Worm (Caenorhabditis elegans) whole organism, L3 larva: ENCODE results near the gene end-3.

ENCODE experiments used
- ZK546.5 ChIP-seq: sonication (generic microtip); optimal IDR thresholded peaks from 2 replicates; lab custom pipeline; 2017; ENCODE audit warnings: missing biosample characterization, missing genetic modification characterization
- aly-2 ChIP-seq: fragments of 150-350 bp; optimal IDR thresholded peaks from 2 replicates; lab custom pipeline; 2014; ENCODE audit warnings: missing biosample characterization, missing genetic modification characterization
- ama-1 ChIP-seq: fragments of 150-350 bp; optimal IDR thresholded peaks from 2 replicates; lab custom pipeline; 2018
- ceh-16 ChIP-seq: sonication (generic microtip); optimal IDR thresholded peaks from 2 replicates; lab custom pipeline; 2017; ENCODE audit warnings: missing biosample characterization, missing genetic modification characterization
- ceh-28 ChIP-seq: fragments of 150-350 bp; optimal IDR thresholded peaks from 2 replicates; lab custom pipeline; 2014; ENCODE audit warnings: missing biosample characterization, missing genetic modification reagents, missing genetic modification characterization
- ceh-82 ChIP-seq: fragments of 150-350 bp; optimal IDR thresholded peaks from 2 replicates; lab custom pipeline; 2014; ENCODE audit warnings: missing biosample characterization, missing genetic modification characterization
- ceh-9 ChIP-seq: sonication (generic microtip); optimal IDR thresholded peaks from 2 replicates; lab custom pipeline; 2018; ENCODE audit warnings: missing biosample characterization, missing genetic modification characterization
- daf-12 ChIP-seq: fragments of 150-350 bp; optimal IDR thresholded peaks from 2 replicates; lab custom pipeline; 2014; ENCODE audit warnings: missing biosample characterization, missing genetic modification reagents, missing genetic modification characterization
- egl-27 ChIP-seq: sonication (generic microtip); optimal IDR thresholded peaks from 4 replicates; lab custom pipeline; 2017; ENCODE audit warnings: missing biosample characterization, missing genetic modification reagents, missing genetic modification characterization
- egl-5 ChIP-seq: fragments of 150-350 bp; optimal IDR thresholded peaks from 2 replicates; lab custom pipeline; 2017; ENCODE audit warnings: missing biosample characterization, missing genetic modification reagents, missing genetic modification characterization, inconsistent platforms
- elt-1 ChIP-seq: fragments of 150-350 bp; optimal IDR thresholded peaks from 2 replicates; lab custom pipeline; 2014; ENCODE audit warnings: missing biosample characterization, missing genetic modification characterization
- elt-2 ChIP-seq: sonication (generic microtip); optimal IDR thresholded peaks from 2 replicates; lab custom pipeline; 2016; ENCODE audit warnings: missing genetic modification reagents, mild to moderate bottlenecking, missing genetic modification characterization, missing compliant biosample characterization
- elt-3 ChIP-seq, 3 experiments: fragments of 150-350 bp in 1 of 3; sonication (generic microtip) in 2 of 3; optimal IDR thresholded peaks; 2 replicates in 2 of 3; 4 replicates in 1 of 3; lab custom pipeline; 2014 to 2017; ENCODE audit warnings: missing biosample characterization in 3 of 3, missing genetic modification characterization in 3 of 3
- eor-1 ChIP-seq, 2 experiments: fragments of 150-350 bp; optimal IDR thresholded peaks; 2 replicates each; lab custom pipeline; 2014 to 2018; ENCODE audit warnings: missing biosample characterization in 2 of 2, missing genetic modification characterization in 2 of 2
- fos-1 ChIP-seq: fragments of 150-350 bp; optimal IDR thresholded peaks from 2 replicates; lab custom pipeline; 2014; ENCODE audit warnings: missing biosample characterization, missing genetic modification characterization
- hmg-11 ChIP-seq: sonication (generic microtip); optimal IDR thresholded peaks from 2 replicates; lab custom pipeline; 2016; ENCODE audit warnings: missing genetic modification characterization, missing compliant biosample characterization
- jun-1 ChIP-seq: fragments of 150-350 bp; optimal IDR thresholded peaks from 2 replicates; lab custom pipeline; 2014; ENCODE audit warnings: missing biosample characterization, missing genetic modification reagents, missing genetic modification characterization
- lin-15B ChIP-seq: fragments of 150-350 bp; optimal IDR thresholded peaks from 2 replicates; lab custom pipeline; 2014; ENCODE audit warnings: missing biosample characterization, missing genetic modification characterization
- lin-39 ChIP-seq: fragments of 150-350 bp; optimal IDR thresholded peaks from 2 replicates; lab custom pipeline; 2018; ENCODE audit warnings: missing biosample characterization, missing genetic modification reagents, missing genetic modification characterization
- lsy-12 ChIP-seq: sonication (generic microtip); optimal IDR thresholded peaks from 2 replicates; lab custom pipeline; 2016; ENCODE audit warnings: mild to moderate bottlenecking, missing genetic modification characterization, missing compliant biosample characterization
- mdl-1 ChIP-seq: fragments of 150-350 bp; optimal IDR thresholded peaks from 2 replicates; lab custom pipeline; 2014; ENCODE audit warnings: missing biosample characterization, missing genetic modification characterization
- mml-1 ChIP-seq: fragments of 150-350 bp; sonication (generic microtip); optimal IDR thresholded peaks from 3 replicates; lab custom pipeline; 2014; ENCODE audit warnings: missing biosample characterization, missing genetic modification characterization
- nfya-1 ChIP-seq: sonication (generic microtip); optimal IDR thresholded peaks from 2 replicates; lab custom pipeline; 2017; ENCODE audit warnings: missing genetic modification characterization, mild to moderate bottlenecking, missing compliant biosample characterization, antibody characterized with exemption, moderate library complexity; ENCODE audit not compliant: insufficient read depth
- nhr-11 ChIP-seq: fragments of 150-350 bp; optimal IDR thresholded peaks from 2 replicates; lab custom pipeline; 2014; ENCODE audit warnings: missing biosample characterization, missing genetic modification characterization
- nhr-12 ChIP-seq: fragments of 150-350 bp; optimal IDR thresholded peaks from 2 replicates; lab custom pipeline; 2014; ENCODE audit warnings: missing biosample characterization, missing genetic modification characterization
- nhr-23 ChIP-seq: fragments of 150-350 bp; optimal IDR thresholded peaks from 2 replicates; lab custom pipeline; 2014; ENCODE audit warnings: missing biosample characterization, missing genetic modification reagents, missing genetic modification characterization
- nhr-237 ChIP-seq: fragments of 150-350 bp; optimal IDR thresholded peaks from 2 replicates; lab custom pipeline; 2014; ENCODE audit warnings: missing biosample characterization, missing genetic modification characterization
- nhr-25 ChIP-seq: sonication (generic microtip); optimal IDR thresholded peaks from 2 replicates; lab custom pipeline; 2017; ENCODE audit warnings: missing biosample characterization, missing genetic modification characterization
- nhr-28 ChIP-seq: fragments of 150-350 bp; optimal IDR thresholded peaks from 2 replicates; lab custom pipeline; 2014; ENCODE audit warnings: missing biosample characterization, missing genetic modification characterization
- nhr-43 ChIP-seq: sonication (generic microtip); optimal IDR thresholded peaks from 2 replicates; lab custom pipeline; 2016; ENCODE audit warnings: mild to moderate bottlenecking, missing genetic modification characterization, missing compliant biosample characterization; ENCODE audit not compliant: poor library complexity, severe bottlenecking
- nhr-67 ChIP-seq: fragments of 150-350 bp; optimal IDR thresholded peaks from 2 replicates; lab custom pipeline; 2014; ENCODE audit warnings: missing biosample characterization, missing genetic modification characterization
- nhr-76 ChIP-seq: fragments of 150-350 bp; sonication (generic microtip); optimal IDR thresholded peaks from 5 replicates; lab custom pipeline; 2014; ENCODE audit warnings: missing biosample characterization, missing genetic modification characterization
- pha-4 ChIP-seq: fragments of 150-350 bp; optimal IDR thresholded peaks from 2 replicates; lab custom pipeline; 2014; ENCODE audit warnings: missing biosample characterization, missing genetic modification reagents, missing genetic modification characterization
- pqm-1 ChIP-seq: fragments of 150-350 bp; optimal IDR thresholded peaks from 2 replicates; lab custom pipeline; 2017; ENCODE audit warnings: missing biosample characterization, missing genetic modification characterization, inconsistent platforms
- skn-1 ChIP-seq: fragments of 150-350 bp; optimal IDR thresholded peaks from 2 replicates; lab custom pipeline; 2014; ENCODE audit warnings: missing biosample characterization, missing genetic modification characterization
- snpc-4 ChIP-seq: fragments of 150-350 bp; optimal IDR thresholded peaks from 2 replicates; lab custom pipeline; 2014; ENCODE audit warnings: missing biosample characterization, missing genetic modification characterization
- tbx-2 ChIP-seq: sonication (generic microtip); optimal IDR thresholded peaks from 2 replicates; lab custom pipeline; 2016; ENCODE audit warnings: mild to moderate bottlenecking, missing genetic modification characterization, missing compliant biosample characterization
- unc-39 ChIP-seq: sonication (generic microtip); optimal IDR thresholded peaks from 4 replicates; lab custom pipeline; 2017; ENCODE audit warnings: missing biosample characterization, missing genetic modification characterization
- unc-62 ChIP-seq: fragments of 150-350 bp; sonication (generic microtip); optimal IDR thresholded peaks from 4 replicates; lab custom pipeline; 2014; ENCODE audit warnings: missing biosample characterization, missing genetic modification reagents, missing genetic modification characterization
- ztf-11 ChIP-seq: fragments of 150-350 bp; optimal IDR thresholded peaks from 2 replicates; lab custom pipeline; 2014; ENCODE audit warnings: missing biosample characterization, missing genetic modification characterization

end-3 gene

ce11 chrV:13993478-13993877 lies 21.0 kb upstream of the end-3 start:
- TF ChIP-seq egl-5 (tag; lab: Kevin White, UChicago) = no peak
- no peak for TF ChIP-seq ceh-82 (tag; lab: Kevin White, UChicago)
- TF ChIP-seq tbx-2 (tag; lab: Kevin White, UChicago) = no peak
- no peak for TF ChIP-seq ama-1 (lab: Kevin White, UChicago)
- TF ChIP-seq lin-15B = no peak
- no peak for TF ChIP-seq elt-3 (tag; optimal IDR thresholded peaks at IDR 0.05; lab: Kevin White, UChicago)
- no peak for TF ChIP-seq unc-62
- no peak for TF ChIP-seq daf-12 (tag; lab: Kevin White, UChicago)
- no peak for TF ChIP-seq skn-1
- TF ChIP-seq ceh-28 = no peak

- TF ChIP-seq nhr-237 (tag; lab: Kevin White, UChicago) = no peak
- TF ChIP-seq hmg-11 (tag; lab: Kevin White, UChicago) = no peak
- no peak for TF ChIP-seq mdl-1 (tag; lab: Kevin White, UChicago)
- TF ChIP-seq fos-1 (tag; lab: Kevin White, UChicago) = no peak
- TF ChIP-seq ceh-82 (tag; lab: Kevin White, UChicago) = no peak
- TF ChIP-seq elt-1 (tag; lab: Kevin White, UChicago) = no peak
- no peak for TF ChIP-seq mml-1 (tag; lab: Kevin White, UChicago)
- TF ChIP-seq nhr-11 (tag; lab: Kevin White, UChicago) = no peak
- no peak for TF ChIP-seq eor-1 (tag; optimal IDR thresholded peaks at IDR 0.05; lab: Kevin White, UChicago)
- TF ChIP-seq ceh-28 = no peak
- no peak for TF ChIP-seq egl-27 (tag; lab: Kevin White, UChicago)
- no peak for TF ChIP-seq nhr-43 (tag; lab: Kevin White, UChicago)
- no peak for TF ChIP-seq pqm-1 (tag; lab: Kevin White, UChicago)
- no peak for TF ChIP-seq nhr-28 (tag; lab: Kevin White, UChicago)
- no peak for TF ChIP-seq skn-1
- TF ChIP-seq nhr-76 (tag; lab: Kevin White, UChicago) = no peak
These were observed 12.6 kb upstream of the end-3 start for ce11 chrV:14001929-14002328.

- no peak for TF ChIP-seq lin-39 (tag; lab: Kevin White, UChicago)
- no peak for TF ChIP-seq nhr-237 (tag; lab: Kevin White, UChicago)
- no peak for TF ChIP-seq elt-2
- no peak for TF ChIP-seq ZK546.5 (tag; lab: Kevin White, UChicago)
- TF ChIP-seq nhr-67 (tag; lab: Kevin White, UChicago) = no peak
- no peak for TF ChIP-seq nhr-12
- TF ChIP-seq nfya-1 (tag; lab: Kevin White, UChicago) = no peak
- TF ChIP-seq skn-1 = no peak
- no peak for TF ChIP-seq jun-1 (tag; lab: Kevin White, UChicago)
- TF ChIP-seq hmg-11 (tag; lab: Kevin White, UChicago) = no peak
- TF ChIP-seq fos-1 (tag; lab: Kevin White, UChicago) = no peak
- TF ChIP-seq aly-2 (tag; lab: Kevin White, UChicago) = no peak
- no peak for TF ChIP-seq ceh-9 (tag; lab: Kevin White, UChicago)
- TF ChIP-seq pqm-1 (tag; lab: Kevin White, UChicago) = peak; percentile 21
- no peak for TF ChIP-seq eor-1 (tag; optimal IDR thresholded peaks at IDR 0.05; lab: Kevin White, UChicago)
- TF ChIP-seq snpc-4 = no peak
- no peak for TF ChIP-seq egl-5 (tag; lab: Kevin White, UChicago)
- TF ChIP-seq lsy-12 = no peak
- TF ChIP-seq nhr-76 (tag; lab: Kevin White, UChicago) = no peak
- peak; percentile 43 for TF ChIP-seq pha-4 (tag; lab: Kevin White, UChicago)
- TF ChIP-seq daf-12 (tag; lab: Kevin White, UChicago) = no peak
- no peak for TF ChIP-seq ceh-28
- TF ChIP-seq nhr-25 (tag; lab: Kevin White, UChicago) = peak; percentile 35
These were observed 12.1 kb upstream of the end-3 start for ce11 chrV:14002402-14002801.

ce11 chrV:14003587-14004156 lies 10.8 kb upstream of the end-3 start:
- TF ChIP-seq ama-1 (lab: Kevin White, UChicago) (no peak), daf-12 (tag; lab: Kevin White, UChicago) (no peak), lin-39 (tag; lab: Kevin White, UChicago) (no peak), ceh-82 (tag; lab: Kevin White, UChicago) (no peak), nhr-67 (tag; lab: Kevin White, UChicago) (no peak), nfya-1 (tag; lab: Kevin White, UChicago) (peak; percentile 29), mml-1 (tag; lab: Kevin White, UChicago) (no peak), nhr-43 (tag; lab: Kevin White, UChicago) (no peak), pha-4 (tag; lab: Kevin White, UChicago) (no peak), nhr-76 (tag; lab: Kevin White, UChicago) (no peak), nhr-23 (tag; lab: Kevin White, UChicago) (no peak), nhr-12 (no peak), ceh-9 (tag; lab: Kevin White, UChicago) (no peak), hmg-11 (tag; lab: Kevin White, UChicago) (peak; percentile 8), nhr-28 (tag; lab: Kevin White, UChicago) (no peak), tbx-2 (tag; lab: Kevin White, UChicago) (no peak), ceh-16 (no peak), mdl-1 (tag; lab: Kevin White, UChicago) (no peak), fos-1 (tag; lab: Kevin White, UChicago) (no peak), unc-39 (no peak), elt-2 (no peak), snpc-4 (peak; percentile 0), egl-5 (tag; lab: Kevin White, UChicago) (peak; percentile 53), ztf-11 (tag; lab: Kevin White, UChicago) (no peak), aly-2 (tag; lab: Kevin White, UChicago) (no peak), lin-15B (no peak), nhr-237 (tag; lab: Kevin White, UChicago) (no peak), lsy-12 (no peak), jun-1 (tag; lab: Kevin White, UChicago) (no peak), pqm-1 (tag; lab: Kevin White, UChicago) (no peak)
